Worm (Caenorhabditis elegans) whole organism, young adult: ENCODE data around the gene blos-8.

Experiments
- F22D6.2 ChIP-seq: sonication (generic microtip); optimal IDR thresholded peaks from 2 replicates; lab custom pipeline; 2016; ENCODE audit warnings: mild to moderate bottlenecking, missing genetic modification characterization, missing compliant biosample characterization
- F52B5.7 ChIP-seq: sonication (generic microtip); optimal IDR thresholded peaks from 2 replicates; lab custom pipeline; 2016; ENCODE audit warnings: mild to moderate bottlenecking, missing genetic modification characterization, missing compliant biosample characterization
- K12H6.12 ChIP-seq: fragments of 200-800 bp; sonication (Bioruptor generic); optimal IDR thresholded peaks from 2 replicates; lab custom pipeline; 2018; ENCODE audit warnings: mild to moderate bottlenecking, missing genetic modification characterization, missing compliant biosample characterization
- Y53G8AR.9 ChIP-seq: fragments of 200-800 bp; sonication (Bioruptor generic); conservative IDR thresholded peaks from 2 replicates; pipeline ENCODE4 v1.3.6; 2022; ENCODE audit warnings: missing genetic modification reagents, missing genetic modification characterization, missing compliant biosample characterization
- ama-1 ChIP-seq, 3 experiments: fragments of 150-350 bp in 1 of 3; sonication (generic microtip) in 2 of 3; optimal IDR thresholded peaks; 2 replicates each; lab custom pipeline; 2014 to 2018; ENCODE audit warnings: missing biosample characterization in 2 of 3, missing genetic modification characterization in 2 of 3, missing genetic modification reagents in 2 of 3
- ceh-79 ChIP-seq: sonication (generic microtip); optimal IDR thresholded peaks from 2 replicates; lab custom pipeline; 2017; ENCODE audit warnings: mild to moderate bottlenecking, missing genetic modification characterization, missing compliant biosample characterization
- dpl-1 ChIP-seq: fragments of 150-350 bp; optimal IDR thresholded peaks from 2 replicates; lab custom pipeline; 2014; ENCODE audit warnings: missing biosample characterization, missing genetic modification reagents, missing genetic modification characterization
- fkh-3 ChIP-seq: sonication (generic microtip); optimal IDR thresholded peaks from 2 replicates; lab custom pipeline; 2016; ENCODE audit warnings: mild to moderate bottlenecking, missing genetic modification characterization, missing compliant biosample characterization
- him-1 ChIP-seq: sonication (generic microtip); optimal IDR thresholded peaks from 2 replicates; lab custom pipeline; 2016; ENCODE audit warnings: missing genotype, missing genetic modification reagents, missing genetic modification characterization, missing compliant biosample characterization
- hlh-12 ChIP-seq: sonication (generic microtip); optimal IDR thresholded peaks from 2 replicates; lab custom pipeline; 2016; ENCODE audit warnings: missing genetic modification characterization, missing compliant biosample characterization
- lsl-1 ChIP-seq: fragments of 200-800 bp; sonication (Bioruptor generic); optimal IDR thresholded peaks from 2 replicates; lab custom pipeline; 2018; ENCODE audit warnings: mild to moderate bottlenecking, missing genetic modification characterization, moderate library complexity, missing compliant biosample characterization
- unc-62 ChIP-seq: fragments of 150-350 bp; optimal IDR thresholded peaks from 2 replicates; lab custom pipeline; 2014; ENCODE audit warnings: missing biosample characterization, missing genetic modification reagents, missing genetic modification characterization
- xnd-1 ChIP-seq: sonication (generic microtip); optimal IDR thresholded peaks from 2 replicates; lab custom pipeline; 2016; ENCODE audit warnings: missing genotype, missing genetic modification reagents, missing genetic modification characterization, missing compliant biosample characterization

DNA sequence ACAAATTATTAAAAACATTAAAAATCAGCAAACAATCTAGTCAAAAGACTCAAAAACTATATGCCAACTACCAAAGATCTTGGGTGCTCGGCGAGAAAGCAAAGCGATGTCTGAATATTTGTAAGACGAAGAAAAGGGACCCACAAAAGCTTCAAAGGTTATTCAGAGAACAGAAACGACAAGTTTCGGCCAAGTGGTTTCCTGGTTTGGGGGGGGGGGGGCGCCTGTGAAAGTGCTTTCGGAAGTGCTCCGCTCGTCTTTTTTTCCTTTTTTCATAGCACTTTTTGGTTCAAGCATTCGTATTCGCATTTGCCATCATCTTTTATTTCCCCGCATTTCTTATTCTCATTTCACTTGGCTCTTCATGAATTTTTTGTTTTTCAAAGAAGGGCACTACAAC, 49.5 kb downstream of the blos-8 start:
- TF ChIP-seq fkh-3 (tag; lab: Kevin White, UChicago), result no peak
- TF ChIP-seq F52B5.7 (tag; lab: Kevin White, UChicago), result no peak
- no peak for TF ChIP-seq him-1
- no peak for TF ChIP-seq Y53G8AR.9
- TF ChIP-seq ceh-79 (tag; lab: Kevin White, UChicago), result no peak
- no peak for TF ChIP-seq hlh-12 (tag; lab: Kevin White, UChicago)
- TF ChIP-seq K12H6.12, result no peak
- no peak for TF ChIP-seq dpl-1 (GFP tag; lab: Kevin White, UChicago)
- TF ChIP-seq ama-1 (optimal IDR thresholded peaks at IDR 0.05; lab: Kevin White, UChicago), result no peak
- TF ChIP-seq ama-1 (GFP tag; optimal IDR thresholded peaks at IDR 0.05; lab: Kevin White, UChicago), result no peak
- TF ChIP-seq xnd-1 (tag; lab: Kevin White, UChicago), result no peak
- TF ChIP-seq F22D6.2 (tag; lab: Kevin White, UChicago), result no peak
- TF ChIP-seq unc-62 (GFP tag; lab: Kevin White, UChicago), result no peak
- no peak for TF ChIP-seq lsl-1
